Worm (Caenorhabditis elegans) whole organism, mixed stage, embryonic: Measurements from ENCODE around the gene spp-28.

ENCODE experiments used
- bed-3 ChIP-seq: fragments of 200-800 bp; sonication (Bioruptor generic); optimal IDR thresholded peaks from 3 replicates; lab custom pipeline; 2018; ENCODE audit warnings: mild to moderate bottlenecking, missing genetic modification characterization, moderate library complexity, missing compliant biosample characterization
- elt-3 ChIP-seq: fragments of 150-350 bp; optimal IDR thresholded peaks from 2 replicates; lab custom pipeline; 2014; ENCODE audit warnings: missing biosample characterization, missing genetic modification characterization
- lin-13 ChIP-seq: fragments of 150-350 bp; optimal IDR thresholded peaks from 2 replicates; lab custom pipeline; 2014; ENCODE audit warnings: missing biosample characterization, missing genetic modification characterization
- lsy-2 ChIP-seq: fragments of 150-350 bp; optimal IDR thresholded peaks from 2 replicates; lab custom pipeline; 2014; ENCODE audit warnings: missing biosample characterization, missing genetic modification characterization
- mab-5 ChIP-seq: fragments of 150-350 bp; optimal IDR thresholded peaks from 2 replicates; lab custom pipeline; 2014; ENCODE audit warnings: missing biosample characterization, missing genetic modification characterization
- nhr-28 ChIP-seq: fragments of 150-350 bp; optimal IDR thresholded peaks from 2 replicates; lab custom pipeline; 2014; ENCODE audit warnings: missing biosample characterization, missing genetic modification characterization
- pha-4 ChIP-seq: fragments of 150-350 bp; optimal IDR thresholded peaks from 2 replicates; lab custom pipeline; 2018; ENCODE audit warnings: missing biosample characterization, missing genetic modification reagents, missing genetic modification characterization
- unc-39 ChIP-seq: fragments of 150-350 bp; optimal IDR thresholded peaks from 2 replicates; lab custom pipeline; 2014; ENCODE audit warnings: missing biosample characterization, missing genetic modification characterization
- ztf-11 ChIP-seq: fragments of 150-350 bp; optimal IDR thresholded peaks from 2 replicates; lab custom pipeline; 2014; ENCODE audit warnings: missing biosample characterization, missing genetic modification characterization

DNA sequence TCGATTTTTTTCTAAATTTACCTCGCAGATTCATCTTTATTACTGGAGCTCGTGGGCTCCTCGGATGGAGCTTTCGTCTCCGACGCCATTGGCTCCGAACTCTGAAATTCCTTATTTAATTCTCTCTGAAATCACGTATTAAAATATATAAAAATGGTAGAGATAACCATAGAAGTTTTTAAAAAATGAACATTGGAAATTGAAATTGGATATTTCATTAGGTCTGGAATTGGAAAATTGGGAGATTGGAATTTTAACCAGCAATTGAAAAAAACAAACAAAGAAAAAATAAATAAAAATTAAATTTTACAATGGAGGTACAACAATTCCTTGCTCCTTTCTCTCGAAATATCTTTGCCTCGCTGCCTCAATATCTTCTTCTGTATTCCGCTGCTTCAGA, 23.4 kb downstream of the spp-28 start, which contains the start of gene rnf-5:
- no peak for TF ChIP-seq nhr-28 (tag; lab: Kevin White, UChicago)
- TF ChIP-seq unc-39 (tag; lab: Kevin White, UChicago) = no peak
- TF ChIP-seq elt-3 (tag; lab: Kevin White, UChicago) = no peak
- no peak for TF ChIP-seq pha-4 (tag; lab: Kevin White, UChicago)
- no peak for TF ChIP-seq lsy-2
- TF ChIP-seq bed-3 (GFP tag; lab: Kevin White, UChicago) = no peak
- no peak for TF ChIP-seq ztf-11 (tag; lab: Kevin White, UChicago)
- no peak for TF ChIP-seq mab-5
- TF ChIP-seq lin-13 (tag; lab: Kevin White, UChicago) = no peak
